Fruit fly (Drosophila melanogaster) whole organism, wandering third instar larva: ENCODE measurements around the gene CG15385.

Experiments used
- Dfd ChIP-seq: fragments of >200 bp; optimal IDR thresholded peaks from 2 replicates; lab custom pipeline; 2017; ENCODE audit warnings: missing biosample characterization, missing genetic modification characterization
- OdsH ChIP-seq: fragments of 200-800 bp; sonication (Bioruptor generic); optimal IDR thresholded peaks from 2 replicates; lab custom pipeline; 2016; ENCODE audit warnings: missing biosample characterization, mild to moderate bottlenecking, missing genetic modification characterization
- foxo ChIP-seq, 2 experiments: fragments of 200-800 bp; sonication (Bioruptor generic); optimal IDR thresholded peaks; 2 replicates in 1 of 2; 3 replicates in 1 of 2; lab custom pipeline; 2016 to 2017; ENCODE audit warnings: missing biosample characterization in 2 of 2, missing genetic modification characterization in 2 of 2
- h ChIP-seq: fragments of 200-800 bp; sonication (Bioruptor generic); optimal IDR thresholded peaks from 3 replicates; lab custom pipeline; 2016; ENCODE audit warnings: missing biosample characterization, mild to moderate bottlenecking, missing genetic modification characterization
- psq ChIP-seq: fragments of 200-800 bp; sonication (Bioruptor generic); optimal IDR thresholded peaks from 3 replicates; lab custom pipeline; 2017; ENCODE audit warnings: missing biosample characterization, mild to moderate bottlenecking, missing genetic modification characterization, moderate library complexity
- woc ChIP-seq: sonication (Bioruptor generic); optimal IDR thresholded peaks from 2 replicates; lab custom pipeline; 2016; ENCODE audit warnings: missing biosample characterization, mild to moderate bottlenecking, missing genetic modification characterization

DNA sequence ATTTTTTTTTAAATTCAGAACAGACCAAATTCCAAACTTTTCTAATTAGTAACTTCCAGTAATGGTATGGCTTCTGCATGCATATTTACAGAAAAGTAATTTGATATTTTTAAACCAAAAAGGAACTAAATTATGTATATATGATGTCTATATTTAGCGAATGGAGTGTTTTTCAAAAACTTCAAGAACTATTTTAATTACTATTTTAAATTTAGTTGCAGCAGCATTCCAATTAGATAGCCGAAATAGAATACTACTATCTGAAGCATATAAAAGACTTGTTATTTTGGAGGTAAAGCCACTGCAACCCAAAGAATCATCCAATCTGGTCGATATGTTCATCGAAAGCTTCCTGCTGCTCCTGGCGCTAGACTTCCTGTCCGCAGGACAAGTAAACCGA lies 40.4 kb upstream of the CG15385 start, which contains the start of gene CG17234:
- TF ChIP-seq OdsH (GFP tag; lab: Kevin White, UChicago) (no peak), h (no peak), Dfd (GFP tag; lab: Kevin White, UChicago) (no peak), woc (GFP tag; lab: Kevin White, UChicago) (no peak), foxo (GFP tag; optimal IDR thresholded peaks at IDR 0.05; lab: Kevin White, UChicago) (no peak), psq (GFP tag; lab: Kevin White, UChicago) (no peak)
